Worm (Caenorhabditis elegans): ENCODE results near the gene dop-3.

Gene dop-3

DNA sequence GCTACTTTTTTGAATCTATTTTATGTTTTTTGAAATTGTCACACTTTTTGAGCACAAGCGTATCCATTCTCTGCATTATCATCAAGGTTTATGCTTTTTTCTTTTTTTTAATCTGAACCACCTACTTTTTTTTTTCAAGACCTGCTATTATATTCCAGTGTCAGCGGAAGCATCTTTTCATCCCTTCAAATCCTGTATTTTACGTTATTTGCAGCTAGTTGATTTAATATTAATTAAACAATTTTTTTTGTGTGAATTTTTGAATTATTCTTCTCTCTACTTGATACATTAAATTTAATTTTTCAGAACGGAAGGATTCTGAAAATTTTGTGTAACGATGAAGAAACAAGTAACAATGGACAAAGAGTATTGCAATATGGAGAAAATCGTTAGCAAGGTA, 40.2 kb upstream of the dop-3 start, which contains the start of gene C25B8.8:
Gene C25B8.8 (plus strand): TSS at position 301 of the 400 bp plus-strand sequence.
- TF ChIP-seq php-3 (GFP tag; IDR thresholded peaks at IDR 0.05) (no peak), egl-27 (tag; optimal IDR thresholded peaks at IDR 0.05) (no peak), Y5F2A.4 (GFP tag; optimal IDR thresholded peaks at IDR 0.05) (no peak), zag-1 (tag; optimal IDR thresholded peaks at IDR 0.05) (no peak), F37D6.2 (tag; optimal IDR thresholded peaks at IDR 0.05) (no peak), ztf-11 (tag; optimal IDR thresholded peaks at IDR 0.05) (no peak)

DNA sequence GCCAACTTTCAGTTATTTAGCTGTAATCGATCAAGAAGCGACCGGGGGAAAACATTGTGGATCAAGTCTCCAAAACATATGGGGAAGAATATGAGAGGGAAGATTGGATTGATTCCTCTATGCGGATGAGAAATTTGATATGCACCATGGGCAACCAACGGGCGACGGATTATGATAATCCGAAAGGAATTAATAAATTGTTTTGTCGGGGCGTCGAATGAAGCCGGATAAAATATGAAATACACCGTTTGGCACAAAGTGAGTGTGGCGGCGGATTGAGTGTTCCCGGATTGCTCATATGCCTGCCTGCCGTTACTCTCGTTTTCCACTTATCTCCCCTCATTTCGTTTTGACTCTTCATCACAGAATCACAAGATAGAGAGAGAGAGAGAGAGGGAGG, 39.7 kb upstream of the dop-3 start:
- TF ChIP-seq mdl-1 (tag; optimal IDR thresholded peaks at IDR 0.05) (no peak), nhr-42 (GFP tag; IDR thresholded peaks at IDR 0.05) (0 out of 2 replicates have a peak, but pooled peaks have one; percentile 16), hlh-11 (tag; optimal IDR thresholded peaks at IDR 0.05) (peak; percentile 6), ceh-82 (tag; optimal IDR thresholded peaks at IDR 0.05) (no peak), skn-1 (tag; optimal IDR thresholded peaks at IDR 0.05) (no peak), hmg-1.1 (GFP tag; IDR thresholded peaks at IDR 0.05) (no peak), ztf-7 (tag; optimal IDR thresholded peaks at IDR 0.05) (no peak), nhr-102 (tag; optimal IDR thresholded peaks at IDR 0.05) (peak; percentile 42), jun-1 (tag; optimal IDR thresholded peaks at IDR 0.05) (no peak), nhr-111 (GFP tag; optimal IDR thresholded peaks at IDR 0.05) (no peak), R02D3.7 (tag; optimal IDR thresholded peaks at IDR 0.05) (no peak), T20F7.1 (GFP tag; optimal IDR thresholded peaks at IDR 0.05) (peak; percentile 34), lin-38 (GFP tag; IDR thresholded peaks at IDR 0.05) (peak; percentile 26)

DNA sequence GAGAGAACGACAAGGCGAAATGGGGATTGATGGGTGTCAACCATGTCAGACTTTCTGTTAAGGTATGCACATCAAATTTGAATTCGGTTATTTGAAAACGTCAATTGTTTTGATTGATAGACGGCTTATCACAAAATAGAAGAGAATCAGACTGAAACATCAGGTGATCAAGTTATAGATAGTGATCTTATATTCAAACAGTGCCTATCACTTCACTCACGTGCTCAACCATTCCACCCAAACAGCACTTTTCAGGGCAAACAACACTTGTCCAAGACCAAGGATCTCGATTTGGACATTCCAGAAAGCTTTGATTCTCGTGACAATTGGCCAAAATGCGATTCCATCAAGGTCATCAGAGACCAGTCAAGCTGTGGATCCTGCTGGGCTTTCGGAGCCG, 38.1 kb upstream of the dop-3 start:
- TF ChIP-seq D1046.2 (GFP tag; IDR thresholded peaks at IDR 0.05): 0 out of 2 replicates have a peak, but pooled peaks have one; percentile 62
- TF ChIP-seq zip-2 (tag; optimal IDR thresholded peaks at IDR 0.05): no peak
- peak; percentile 24 for TF ChIP-seq pqm-1 (tag; optimal IDR thresholded peaks at IDR 0.05)
- TF ChIP-seq zag-1 (tag; optimal IDR thresholded peaks at IDR 0.05): no peak
- TF ChIP-seq Y75B8A.6 (GFP tag; IDR thresholded peaks at IDR 0.05): no peak
- peak; percentile 46 for TF ChIP-seq hlh-30 (tag; optimal IDR thresholded peaks at IDR 0.05; ENCODE audit: insufficient read depth)
- TF ChIP-seq unc-130 (GFP tag; optimal IDR thresholded peaks at IDR 0.05): no peak
- TF ChIP-seq unc-39 (tag; optimal IDR thresholded peaks at IDR 0.05): no peak
- TF ChIP-seq ceh-62 (tag; optimal IDR thresholded peaks at IDR 0.05): no peak
- no peak for TF ChIP-seq hif-1 (tag; optimal IDR thresholded peaks at IDR 0.05)
- no peak for TF ChIP-seq fos-1 (tag; optimal IDR thresholded peaks at IDR 0.05)
- TF ChIP-seq jun-1 (tag; optimal IDR thresholded peaks at IDR 0.05): no peak
- TF ChIP-seq spr-3 (GFP tag; optimal IDR thresholded peaks at IDR 0.05): no peak
- TF ChIP-seq mdt-29 (GFP tag; IDR thresholded peaks at IDR 0.05): peak; percentile 78
- no peak for TF ChIP-seq F10B5.3 (tag; optimal IDR thresholded peaks at IDR 0.05)
- no peak for TF ChIP-seq daf-16 (GFP tag; optimal IDR thresholded peaks at IDR 0.05)
- TF ChIP-seq daf-16 (tag; optimal IDR thresholded peaks at IDR 0.05): peak; percentile 44
- peak; percentile 46; the same call in 1 of the 2 replicates for TF ChIP-seq lin-1 (GFP tag; IDR thresholded peaks at IDR 0.05)
- TF ChIP-seq duxl-1 (tag; optimal IDR thresholded peaks at IDR 0.05; ENCODE audit: poor library complexity): no peak
- TF ChIP-seq saeg-2 (GFP tag; IDR thresholded peaks at IDR 0.05): peak; percentile 47; the same call in 1 of the 2 replicates
- TF ChIP-seq nhr-28 (tag; optimal IDR thresholded peaks at IDR 0.05): no peak
- TF ChIP-seq F26F4.8 (GFP tag; conservative IDR thresholded peaks at IDR 0.05): no peak
- peak; percentile 75 for TF ChIP-seq dve-1 (tag; optimal IDR thresholded peaks at IDR 0.05; ENCODE audit: insufficient read depth)
- peak; percentile 32 for TF ChIP-seq nhr-77 (tag; optimal IDR thresholded peaks at IDR 0.05)
- no peak for TF ChIP-seq nhr-111 (GFP tag; optimal IDR thresholded peaks at IDR 0.05)
- TF ChIP-seq nhr-41 (GFP tag; IDR thresholded peaks at IDR 0.05): no peak
- no peak for TF ChIP-seq snpc-1.2 (GFP tag; IDR thresholded peaks at IDR 0.05)
- TF ChIP-seq mdl-1 (tag; optimal IDR thresholded peaks at IDR 0.05): peak in 1 of 2 experiments; percentile 10
- no peak for TF ChIP-seq lin-38 (GFP tag; IDR thresholded peaks at IDR 0.05)
- no peak for TF ChIP-seq ama-1 (optimal IDR thresholded peaks at IDR 0.05)
- TF ChIP-seq daf-8 (GFP tag; IDR thresholded peaks at IDR 0.05): no peak
- TF ChIP-seq aly-2 (tag; optimal IDR thresholded peaks at IDR 0.05): no peak
- TF ChIP-seq hlh-11 (tag; optimal IDR thresholded peaks at IDR 0.05): peak; percentile 56
- TF ChIP-seq mxl-2 (GFP tag; conservative IDR thresholded peaks at IDR 0.05): no peak
- TF ChIP-seq nhr-102 (tag; optimal IDR thresholded peaks at IDR 0.05): no peak
- TF ChIP-seq tra-1 (GFP tag; IDR thresholded peaks at IDR 0.05): peak; percentile 50; the same call in 1 of the 2 replicates

Measured in whole organism, L4 larva.